Worm (Caenorhabditis elegans) whole organism, L1 larva: ENCODE results near the gene oac-51.

Experiments used
- C04F5.9 ChIP-seq: sonication (generic microtip); optimal IDR thresholded peaks from 2 replicates; lab custom pipeline; 2016; ENCODE audit warnings: missing genetic modification characterization, missing compliant biosample characterization
- C16A3.4 ChIP-seq: fragments of 150-350 bp; optimal IDR thresholded peaks from 2 replicates; lab custom pipeline; 2014; ENCODE audit warnings: missing biosample characterization, missing genetic modification characterization
- Y116A8C.19 ChIP-seq: sonication (generic microtip); optimal IDR thresholded peaks from 2 replicates; lab custom pipeline; 2016; ENCODE audit warnings: missing compliant biosample characterization, missing genetic modification characterization, borderline replicate concordance
- aha-1 ChIP-seq: fragments of 150-350 bp; optimal IDR thresholded peaks from 2 replicates; lab custom pipeline; 2014; ENCODE audit warnings: missing biosample characterization, missing genetic modification characterization
- alr-1 ChIP-seq: fragments of 200-800 bp; sonication (Bioruptor generic); optimal IDR thresholded peaks from 2 replicates; lab custom pipeline; 2018; ENCODE audit warnings: borderline replicate concordance, mild to moderate bottlenecking, missing genetic modification characterization, missing compliant biosample characterization
- blmp-1 ChIP-seq: fragments of 150-350 bp; optimal IDR thresholded peaks from 2 replicates; lab custom pipeline; 2014; ENCODE audit warnings: missing biosample characterization, missing genetic modification characterization
- ceh-63 ChIP-seq: fragments of 200-800 bp; sonication (Bioruptor generic); optimal IDR thresholded peaks from 2 replicates; lab custom pipeline; 2018; ENCODE audit warnings: mild to moderate bottlenecking, missing genetic modification characterization, missing compliant biosample characterization
- ceh-88 ChIP-seq: fragments of 200-800 bp; sonication (Bioruptor generic); IDR thresholded peaks from 2 replicates; pipeline ENCODE4 v1.3.6; 2022; ENCODE audit warnings: missing genetic modification characterization, missing compliant biosample characterization
- ceh-90 ChIP-seq: sonication (generic microtip); optimal IDR thresholded peaks from 2 replicates; lab custom pipeline; 2016; ENCODE audit warnings: missing genetic modification characterization, missing compliant biosample characterization
- ces-1 ChIP-seq: fragments of 150-350 bp; optimal IDR thresholded peaks from 2 replicates; lab custom pipeline; 2014; ENCODE audit warnings: missing biosample characterization, missing genetic modification reagents, missing genetic modification characterization
- dsc-1 ChIP-seq: sonication (generic microtip); optimal IDR thresholded peaks from 2 replicates; lab custom pipeline; 2016; ENCODE audit warnings: mild to moderate bottlenecking, missing genetic modification characterization, missing compliant biosample characterization
- egl-27 ChIP-seq, 2 experiments: fragments of 150-350 bp in 1 of 2; sonication (generic microtip); optimal IDR thresholded peaks; 3 replicates each; lab custom pipeline; 2017 to 2018; ENCODE audit warnings: missing biosample characterization in 2 of 2, missing genetic modification characterization in 2 of 2, missing genetic modification reagents in 2 of 2
- elt-3 ChIP-seq, 6 experiments: fragments of 150-350 bp in 1 of 6; sonication (generic microtip); optimal IDR thresholded peaks; 2 replicates each; lab custom pipeline; 2017 to 2018; ENCODE audit warnings: missing biosample characterization in 6 of 6, missing genetic modification characterization in 6 of 6, inconsistent platforms in 1 of 6
- fkh-10 ChIP-seq: sonication (generic microtip); optimal IDR thresholded peaks from 2 replicates; lab custom pipeline; 2017; ENCODE audit warnings: missing biosample characterization, missing genetic modification reagents, missing genetic modification characterization
- hlh-4 ChIP-seq: sonication (generic microtip); optimal IDR thresholded peaks from 2 replicates; lab custom pipeline; 2016; ENCODE audit warnings: mild to moderate bottlenecking, missing genetic modification characterization, missing compliant biosample characterization
- hpl-2 ChIP-seq: fragments of 150-350 bp; optimal IDR thresholded peaks from 2 replicates; lab custom pipeline; 2014; ENCODE audit warnings: missing biosample characterization, missing genetic modification reagents, missing genetic modification characterization
- irx-1 ChIP-seq: sonication (generic microtip); optimal IDR thresholded peaks from 2 replicates; lab custom pipeline; 2016; ENCODE audit warnings: missing genetic modification characterization, missing compliant biosample characterization
- isw-1 ChIP-seq: fragments of 200-800 bp; sonication (Bioruptor generic); IDR thresholded peaks from 2 replicates; pipeline ENCODE4 v1.3.6; 2022; ENCODE audit warnings: missing genetic modification characterization, missing compliant biosample characterization
- lin-13 ChIP-seq: fragments of 150-350 bp; optimal IDR thresholded peaks from 2 replicates; lab custom pipeline; 2014; ENCODE audit warnings: missing biosample characterization, missing genetic modification reagents, missing genetic modification characterization
- lin-35 ChIP-seq, 2 experiments: fragments of 150-350 bp; optimal IDR thresholded peaks; 2 replicates each; lab custom pipeline; 2014; ENCODE audit warnings: missing biosample characterization in 2 of 2, missing genetic modification characterization in 2 of 2, missing genetic modification reagents in 2 of 2
- lin-39 ChIP-seq: fragments of 150-350 bp; optimal IDR thresholded peaks from 2 replicates; lab custom pipeline; 2014; ENCODE audit warnings: missing biosample characterization, missing genetic modification reagents, missing genetic modification characterization
- lsy-2 ChIP-seq, 2 experiments: fragments of 150-350 bp; optimal IDR thresholded peaks; 2 replicates each; lab custom pipeline; 2014; ENCODE audit warnings: missing biosample characterization in 2 of 2, missing genetic modification characterization in 2 of 2
- mdl-1 ChIP-seq, 2 experiments: fragments of 150-350 bp; optimal IDR thresholded peaks; 2 replicates each; lab custom pipeline; 2014 to 2017; ENCODE audit warnings: missing biosample characterization in 2 of 2, missing genetic modification characterization in 2 of 2, inconsistent platforms in 1 of 2
- nhr-11 ChIP-seq: fragments of 150-350 bp; optimal IDR thresholded peaks from 2 replicates; lab custom pipeline; 2014; ENCODE audit warnings: missing biosample characterization, missing genetic modification characterization
- nhr-12 ChIP-seq: sonication (generic microtip); optimal IDR thresholded peaks from 2 replicates; lab custom pipeline; 2017; ENCODE audit warnings: missing biosample characterization, missing genetic modification characterization
- nhr-19 ChIP-seq: fragments of 200-800 bp; sonication (Bioruptor generic); conservative IDR thresholded peaks from 2 replicates; pipeline ENCODE4 v1.3.6; 2022; ENCODE audit warnings: missing genetic modification characterization, missing compliant biosample characterization
- nhr-20 ChIP-seq: sonication (generic microtip); optimal IDR thresholded peaks from 2 replicates; lab custom pipeline; 2016; ENCODE audit warnings: mild to moderate bottlenecking, missing genetic modification characterization, missing compliant biosample characterization
- nhr-237 ChIP-seq: fragments of 150-350 bp; optimal IDR thresholded peaks from 2 replicates; lab custom pipeline; 2014; ENCODE audit warnings: missing biosample characterization, missing genetic modification characterization
- nhr-47 ChIP-seq: sonication (generic microtip); optimal IDR thresholded peaks from 2 replicates; lab custom pipeline; 2016; ENCODE audit warnings: mild to moderate bottlenecking, missing genetic modification characterization, moderate library complexity, missing compliant biosample characterization
- nhr-71 ChIP-seq: sonication (generic microtip); optimal IDR thresholded peaks from 2 replicates; lab custom pipeline; 2016; ENCODE audit warnings: mild to moderate bottlenecking, missing genetic modification characterization, moderate library complexity, missing compliant biosample characterization
- nhr-76 ChIP-seq: sonication (generic microtip); optimal IDR thresholded peaks from 2 replicates; lab custom pipeline; 2017; ENCODE audit warnings: missing biosample characterization, missing genetic modification characterization
- nhr-84 ChIP-seq: sonication (generic microtip); optimal IDR thresholded peaks from 2 replicates; lab custom pipeline; 2017; ENCODE audit warnings: missing biosample characterization, missing genetic modification characterization
- nhr-85 ChIP-seq: sonication (generic microtip); peaks from one replicate; lab custom pipeline; 2016; ENCODE audit warnings: missing genetic modification characterization, inconsistent platforms, missing compliant biosample characterization
- nhr-90 ChIP-seq: sonication (generic microtip); optimal IDR thresholded peaks from 2 replicates; lab custom pipeline; 2016; ENCODE audit warnings: mild to moderate bottlenecking, missing genetic modification characterization, missing compliant biosample characterization; ENCODE audit not compliant: poor library complexity
- pag-3 ChIP-seq: sonication (generic microtip); optimal IDR thresholded peaks from 2 replicates; lab custom pipeline; 2017; ENCODE audit warnings: missing genetic modification characterization, mild to moderate bottlenecking, missing compliant biosample characterization, antibody characterized with exemption, borderline replicate concordance; ENCODE audit not compliant: insufficient read depth
- rnt-1 ChIP-seq: sonication (generic microtip); optimal IDR thresholded peaks from 2 replicates; lab custom pipeline; 2016; ENCODE audit warnings: mild to moderate bottlenecking, missing genetic modification characterization, moderate library complexity, missing compliant biosample characterization
- skn-1 ChIP-seq: fragments of 150-350 bp; optimal IDR thresholded peaks from 2 replicates; lab custom pipeline; 2014; ENCODE audit warnings: missing biosample characterization, missing genetic modification characterization
- snpc-4 ChIP-seq: fragments of 150-350 bp; optimal IDR thresholded peaks from 2 replicates; lab custom pipeline; 2014; ENCODE audit warnings: missing biosample characterization, missing genetic modification characterization
- sox-4 ChIP-seq: sonication (generic microtip); optimal IDR thresholded peaks from 2 replicates; lab custom pipeline; 2016; ENCODE audit warnings: missing genetic modification characterization, missing compliant biosample characterization
- sptf-1 ChIP-seq: fragments of 150-350 bp; optimal IDR thresholded peaks from 2 replicates; lab custom pipeline; 2014; ENCODE audit warnings: missing biosample characterization, missing genetic modification characterization
- sup-37 ChIP-seq: fragments of 200-800 bp; sonication (Bioruptor generic); optimal IDR thresholded peaks from 2 replicates; lab custom pipeline; 2018; ENCODE audit warnings: mild to moderate bottlenecking, missing genetic modification characterization, missing compliant biosample characterization
- tbx-2 ChIP-seq: sonication (generic microtip); optimal IDR thresholded peaks from 2 replicates; lab custom pipeline; 2016; ENCODE audit warnings: missing genetic modification characterization, missing compliant biosample characterization
- unc-130 ChIP-seq: fragments of 150-350 bp; optimal IDR thresholded peaks from 2 replicates; lab custom pipeline; 2017; ENCODE audit warnings: missing biosample characterization, missing genetic modification characterization, inconsistent platforms
- unc-30 ChIP-seq: sonication (generic microtip); optimal IDR thresholded peaks from 2 replicates; lab custom pipeline; 2017; ENCODE audit warnings: missing biosample characterization, missing genetic modification characterization
- unc-86 ChIP-seq: sonication (generic microtip); optimal IDR thresholded peaks from 2 replicates; lab custom pipeline; 2016; ENCODE audit warnings: missing genetic modification characterization, missing compliant biosample characterization
- vab-15 ChIP-seq: sonication (generic microtip); optimal IDR thresholded peaks from 2 replicates; lab custom pipeline; 2017; ENCODE audit warnings: missing genotype, mild to moderate bottlenecking, missing genetic modification characterization, missing compliant biosample characterization
- xbp-1 ChIP-seq: sonication (generic microtip); optimal IDR thresholded peaks from 2 replicates; lab custom pipeline; 2016; ENCODE audit warnings: missing genetic modification characterization, missing compliant biosample characterization
- zip-4 ChIP-seq: fragments of 200-800 bp; sonication (Bioruptor generic); optimal IDR thresholded peaks from 2 replicates; lab custom pipeline; 2018; ENCODE audit warnings: mild to moderate bottlenecking, missing genetic modification characterization, moderate library complexity, missing compliant biosample characterization
- ztf-11 ChIP-seq, 2 experiments: sonication (generic microtip); optimal IDR thresholded peaks; 2 replicates each; lab custom pipeline; 2016 to 2017; ENCODE audit warnings: missing genetic modification characterization in 2 of 2, missing biosample characterization in 1 of 2, missing compliant biosample characterization in 1 of 2
- ztf-4 ChIP-seq: fragments of 150-350 bp; optimal IDR thresholded peaks from 2 replicates; lab custom pipeline; 2014; ENCODE audit warnings: missing biosample characterization, missing genetic modification characterization

Gene oac-51

DNA sequence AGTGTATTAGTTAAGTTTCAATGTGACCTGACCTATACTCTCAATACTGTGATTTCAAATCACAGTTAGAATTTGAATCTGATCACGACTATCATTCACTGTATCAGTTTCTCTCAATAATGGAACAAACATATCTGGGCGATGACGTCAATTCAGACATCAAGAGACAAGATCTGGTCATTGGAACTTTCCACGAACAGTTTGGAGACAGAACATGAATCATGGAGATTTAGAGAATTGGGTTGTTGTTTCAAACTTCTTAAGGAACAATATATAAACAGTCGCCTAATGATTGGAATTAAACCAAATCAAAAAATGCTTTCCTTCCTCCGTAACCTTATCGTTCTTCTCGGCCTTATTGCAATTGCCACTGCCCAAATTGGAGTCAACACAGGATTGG, 45.4 kb upstream of the oac-51 start, which contains the start of gene F15E6.4:
Gene F15E6.4, plus strand, starts transcription at position 301 of the 400 bp plus-strand sequence.
- TF ChIP-seq ceh-88 (GFP tag; lab: Robert Waterston, UW) (no peak), egl-27 (tag; optimal IDR thresholded peaks at IDR 0.05; lab: Kevin White, UChicago) (no peak), unc-30 (no peak), ceh-63 (GFP tag; lab: Kevin White, UChicago) (no peak), Y116A8C.19 (no peak), lin-39 (no peak), fkh-10 (GFP tag; lab: Kevin White, UChicago) (no peak), alr-1 (no peak), ztf-11 (tag; optimal IDR thresholded peaks at IDR 0.05; lab: Kevin White, UChicago) (no peak), isw-1 (GFP tag; lab: Robert Waterston, UW) (no peak), unc-130 (no peak), nhr-47 (tag; lab: Kevin White, UChicago) (no peak), rnt-1 (no peak), skn-1 (tag; lab: Kevin White, UChicago) (no peak), lsy-2 (tag; optimal IDR thresholded peaks at IDR 0.05; lab: Kevin White, UChicago) (no peak), aha-1 (tag; lab: Kevin White, UChicago) (no peak), nhr-71 (no peak), nhr-237 (no peak), sup-37 (GFP tag; lab: Kevin White, UChicago) (no peak)

- no peak for TF ChIP-seq ces-1
- no peak for TF ChIP-seq irx-1 (tag; lab: Kevin White, UChicago)
- no peak for TF ChIP-seq rnt-1
- TF ChIP-seq elt-3 (tag; optimal IDR thresholded peaks at IDR 0.05; lab: Kevin White, UChicago): no peak
These were observed 44.0 kb upstream of the oac-51 start, which contains the start of gene F15E6.10 for ce11 chrIV:4292569-4292968. TSS of gene F15E6.10 (plus strand) at chrIV:4292869.

DNA sequence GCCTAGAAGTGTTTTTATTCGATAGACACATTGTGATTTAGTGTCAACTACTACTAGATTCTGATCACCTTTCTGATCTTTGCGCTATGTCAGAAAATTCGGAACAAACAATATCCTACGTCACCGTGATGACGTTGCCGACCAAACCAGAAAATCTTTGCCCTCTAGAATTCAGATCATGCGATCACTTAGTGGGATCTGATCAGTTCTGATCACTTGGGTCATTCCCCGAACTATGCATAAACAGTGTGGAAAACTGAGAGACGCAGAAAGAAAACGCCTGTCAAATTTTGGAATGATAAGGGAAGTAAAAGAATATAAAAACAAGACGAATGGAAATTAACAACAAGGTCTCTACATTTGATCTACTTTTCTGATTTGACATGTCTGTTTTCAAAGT, 42.0 kb upstream of the oac-51 start, which contains the start of gene F15E6.3:
Gene F15E6.3, plus strand, starts transcription at position 344 of the 400 bp plus-strand sequence.
- no peak for TF ChIP-seq vab-15 (tag; lab: Kevin White, UChicago)
- no peak for TF ChIP-seq zip-4
- no peak for TF ChIP-seq lin-13 (GFP tag; lab: Kevin White, UChicago)
- peak; percentile 12 for TF ChIP-seq C16A3.4
- no peak for TF ChIP-seq pag-3
- TF ChIP-seq sptf-1: no peak
- peak; percentile 24 for TF ChIP-seq nhr-90 (tag; lab: Kevin White, UChicago)
- no peak for TF ChIP-seq isw-1 (GFP tag; lab: Robert Waterston, UW)
- TF ChIP-seq nhr-12 (tag; lab: Kevin White, UChicago): no peak
- no peak for TF ChIP-seq nhr-84
- peak; percentile 70 for TF ChIP-seq nhr-71
- no peak for TF ChIP-seq nhr-76
- TF ChIP-seq unc-130: peak; percentile 39
- TF ChIP-seq tbx-2 (tag; lab: Kevin White, UChicago): peak; percentile 46
- TF ChIP-seq sox-4 (tag; lab: Kevin White, UChicago): no peak
- TF ChIP-seq lin-35 (GFP tag; optimal IDR thresholded peaks at IDR 0.05; lab: Kevin White, UChicago): peak in 1 of 2 experiments; percentile 60
- TF ChIP-seq nhr-11 (tag; lab: Kevin White, UChicago): no peak
- no peak for TF ChIP-seq ceh-90 (tag; lab: Kevin White, UChicago)
- no peak for TF ChIP-seq aha-1 (tag; lab: Kevin White, UChicago)
- no peak for TF ChIP-seq hlh-4 (tag; lab: Kevin White, UChicago)
- TF ChIP-seq nhr-20 (tag; lab: Kevin White, UChicago): peak; percentile 79
- no peak for TF ChIP-seq hpl-2 (GFP tag; lab: Kevin White, UChicago)
- TF ChIP-seq C04F5.9 (tag; lab: Kevin White, UChicago): no peak
- TF ChIP-seq mdl-1 (tag; optimal IDR thresholded peaks at IDR 0.05; lab: Kevin White, UChicago): peak in 1 of 2 experiments; percentile 66
- TF ChIP-seq unc-86 (tag; lab: Kevin White, UChicago): no peak
- peak; percentile 32 for TF ChIP-seq xbp-1 (tag; lab: Kevin White, UChicago)
- TF ChIP-seq lsy-2 (tag; optimal IDR thresholded peaks at IDR 0.05; lab: Kevin White, UChicago): peak in 1 of 2 experiments; percentile 42
- TF ChIP-seq elt-3 (tag; optimal IDR thresholded peaks at IDR 0.05; lab: Kevin White, UChicago): peak in 4 of 6 experiments; percentile 57 to 97 (median 70)
- TF ChIP-seq skn-1 (tag; lab: Kevin White, UChicago): no peak
- no peak for TF ChIP-seq ceh-88 (GFP tag; lab: Robert Waterston, UW)
- no peak for TF ChIP-seq snpc-4 (tag; lab: Kevin White, UChicago)
- TF ChIP-seq ztf-4 (tag; lab: Kevin White, UChicago): no peak
- peak; percentile 40 for TF ChIP-seq nhr-19 (GFP tag; lab: Robert Waterston, UW)
- TF ChIP-seq nhr-85 (tag; lab: Kevin White, UChicago): peak; percentile 94
- peak; percentile 84 for TF ChIP-seq blmp-1 (tag; lab: Kevin White, UChicago)
- no peak for TF ChIP-seq dsc-1
